Worm (Caenorhabditis elegans) whole organism, L2 larva: ENCODE data around the gene F54B11.8.

Source experiments
- ceh-82 ChIP-seq: fragments of 150-350 bp; optimal IDR thresholded peaks from 2 replicates; lab custom pipeline; 2014; ENCODE audit warnings: missing biosample characterization, missing genetic modification characterization
- fos-1 ChIP-seq: fragments of 150-350 bp; optimal IDR thresholded peaks from 2 replicates; lab custom pipeline; 2014; ENCODE audit warnings: missing biosample characterization, missing genetic modification characterization
- lin-13 ChIP-seq: fragments of 150-350 bp; optimal IDR thresholded peaks from 2 replicates; lab custom pipeline; 2014; ENCODE audit warnings: missing biosample characterization, missing genetic modification reagents, missing genetic modification characterization
- nhr-237 ChIP-seq: fragments of 150-350 bp; optimal IDR thresholded peaks from 2 replicates; lab custom pipeline; 2014; ENCODE audit warnings: missing biosample characterization, missing genetic modification characterization
- snpc-4 ChIP-seq: fragments of 150-350 bp; optimal IDR thresholded peaks from 2 replicates; lab custom pipeline; 2014; ENCODE audit warnings: missing biosample characterization, missing genetic modification characterization

- TF ChIP-seq nhr-237 (tag; lab: Kevin White, UChicago): no peak
- no peak for TF ChIP-seq fos-1
- TF ChIP-seq snpc-4 (tag; lab: Kevin White, UChicago): no peak
- TF ChIP-seq ceh-82 (tag; lab: Kevin White, UChicago): no peak
- no peak for TF ChIP-seq lin-13 (GFP tag; lab: Kevin White, UChicago)
Observed at ce11 chrX:13590688-13591087, 13.0 kb downstream of the F54B11.8 start.
